Worm (Caenorhabditis elegans) whole organism, L1 larva: Measurements from ENCODE around the gene skr-21.

ENCODE experiments used
- ama-1 ChIP-seq: fragments of 150-350 bp; optimal IDR thresholded peaks from 2 replicates; lab custom pipeline; 2014
- mef-2 ChIP-seq: fragments of 150-350 bp; optimal IDR thresholded peaks from 2 replicates; lab custom pipeline; 2014; ENCODE audit warnings: missing biosample characterization, missing genetic modification characterization
- nhr-11 ChIP-seq: fragments of 150-350 bp; optimal IDR thresholded peaks from 2 replicates; lab custom pipeline; 2014; ENCODE audit warnings: missing biosample characterization, missing genetic modification characterization
- nhr-12 ChIP-seq: sonication (generic microtip); optimal IDR thresholded peaks from 2 replicates; lab custom pipeline; 2017; ENCODE audit warnings: missing biosample characterization, missing genetic modification characterization
- nhr-71 ChIP-seq: sonication (generic microtip); optimal IDR thresholded peaks from 2 replicates; lab custom pipeline; 2016; ENCODE audit warnings: mild to moderate bottlenecking, missing genetic modification characterization, moderate library complexity, missing compliant biosample characterization
- nhr-77 ChIP-seq: fragments of 150-350 bp; optimal IDR thresholded peaks from 2 replicates; lab custom pipeline; 2014; ENCODE audit warnings: missing biosample characterization, missing genetic modification characterization
- snpc-4 ChIP-seq: fragments of 150-350 bp; optimal IDR thresholded peaks from 2 replicates; lab custom pipeline; 2014; ENCODE audit warnings: missing biosample characterization, missing genetic modification characterization
- sup-37 ChIP-seq: fragments of 200-800 bp; sonication (Bioruptor generic); optimal IDR thresholded peaks from 2 replicates; lab custom pipeline; 2018; ENCODE audit warnings: mild to moderate bottlenecking, missing genetic modification characterization, missing compliant biosample characterization
- tbx-2 ChIP-seq: sonication (generic microtip); optimal IDR thresholded peaks from 2 replicates; lab custom pipeline; 2016; ENCODE audit warnings: missing genetic modification characterization, missing compliant biosample characterization
- unc-130 ChIP-seq: fragments of 150-350 bp; optimal IDR thresholded peaks from 2 replicates; lab custom pipeline; 2017; ENCODE audit warnings: missing biosample characterization, missing genetic modification characterization, inconsistent platforms
- zag-1 ChIP-seq: fragments of 150-350 bp; optimal IDR thresholded peaks from 2 replicates; lab custom pipeline; 2014; ENCODE audit warnings: missing biosample characterization, missing genetic modification characterization
- ztf-11 ChIP-seq, 2 experiments: sonication (generic microtip); optimal IDR thresholded peaks; 2 replicates each; lab custom pipeline; 2016 to 2017; ENCODE audit warnings: missing genetic modification characterization in 2 of 2, missing biosample characterization in 1 of 2, missing compliant biosample characterization in 1 of 2

DNA sequence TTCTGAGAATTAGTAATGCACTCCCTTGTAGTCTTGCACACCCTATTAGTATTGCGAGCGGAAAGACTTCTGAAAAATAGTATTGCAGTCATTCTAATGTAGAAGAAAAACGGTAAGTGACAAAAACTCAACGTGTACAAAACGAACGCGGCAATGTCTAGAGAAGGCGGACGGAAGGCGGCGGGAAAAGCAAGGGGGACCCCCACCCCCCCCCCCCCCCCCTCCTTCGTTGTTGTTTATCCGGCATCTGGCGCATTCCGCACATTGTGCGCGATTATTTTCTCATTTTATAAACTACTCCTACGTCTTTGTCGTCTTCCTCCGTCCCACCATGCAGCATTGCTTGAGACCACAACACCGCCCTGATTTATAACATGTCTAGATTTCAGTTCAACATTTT is 24.2 kb downstream of the skr-21 start:
- TF ChIP-seq nhr-11 (tag; lab: Kevin White, UChicago) (no peak), mef-2 (tag; lab: Kevin White, UChicago) (no peak), nhr-71 (no peak), tbx-2 (tag; lab: Kevin White, UChicago) (no peak), ztf-11 (tag; optimal IDR thresholded peaks at IDR 0.05; lab: Kevin White, UChicago) (no peak), unc-130 (tag; lab: Kevin White, UChicago) (no peak), sup-37 (no peak), nhr-12 (tag; lab: Kevin White, UChicago) (no peak), ama-1 (no peak), nhr-77 (tag; lab: Kevin White, UChicago) (no peak), snpc-4 (no peak), zag-1 (tag; lab: Kevin White, UChicago) (no peak)
